Worm (Caenorhabditis elegans) whole organism, L3 larva: ENCODE data around the gene sun-1.
A peak's percentile ranks its signal among the peaks of the same experiment; 100 is the strongest.

Experiments used
- R02D3.7 ChIP-seq: fragments of 150-350 bp; optimal IDR thresholded peaks from 2 replicates; lab custom pipeline; 2014; ENCODE audit warnings: missing biosample characterization, missing genetic modification characterization
- aly-2 ChIP-seq: fragments of 150-350 bp; optimal IDR thresholded peaks from 2 replicates; lab custom pipeline; 2014; ENCODE audit warnings: missing biosample characterization, missing genetic modification characterization
- ama-1 ChIP-seq: fragments of 150-350 bp; optimal IDR thresholded peaks from 2 replicates; lab custom pipeline; 2018
- ceh-28 ChIP-seq: fragments of 150-350 bp; optimal IDR thresholded peaks from 2 replicates; lab custom pipeline; 2014; ENCODE audit warnings: missing biosample characterization, missing genetic modification reagents, missing genetic modification characterization
- ceh-82 ChIP-seq: fragments of 150-350 bp; optimal IDR thresholded peaks from 2 replicates; lab custom pipeline; 2014; ENCODE audit warnings: missing biosample characterization, missing genetic modification characterization
- ceh-9 ChIP-seq: sonication (generic microtip); optimal IDR thresholded peaks from 2 replicates; lab custom pipeline; 2018; ENCODE audit warnings: missing biosample characterization, missing genetic modification characterization
- daf-12 ChIP-seq: fragments of 150-350 bp; optimal IDR thresholded peaks from 2 replicates; lab custom pipeline; 2014; ENCODE audit warnings: missing biosample characterization, missing genetic modification reagents, missing genetic modification characterization
- egl-27 ChIP-seq: sonication (generic microtip); optimal IDR thresholded peaks from 4 replicates; lab custom pipeline; 2017; ENCODE audit warnings: missing biosample characterization, missing genetic modification reagents, missing genetic modification characterization
- egl-5 ChIP-seq: fragments of 150-350 bp; optimal IDR thresholded peaks from 2 replicates; lab custom pipeline; 2017; ENCODE audit warnings: missing biosample characterization, missing genetic modification reagents, missing genetic modification characterization, inconsistent platforms
- elt-1 ChIP-seq: fragments of 150-350 bp; optimal IDR thresholded peaks from 2 replicates; lab custom pipeline; 2014; ENCODE audit warnings: missing biosample characterization, missing genetic modification characterization
- elt-2 ChIP-seq: sonication (generic microtip); optimal IDR thresholded peaks from 2 replicates; lab custom pipeline; 2016; ENCODE audit warnings: missing genetic modification reagents, mild to moderate bottlenecking, missing genetic modification characterization, missing compliant biosample characterization
- fkh-10 ChIP-seq: sonication (generic microtip); optimal IDR thresholded peaks from 2 replicates; lab custom pipeline; 2017; ENCODE audit warnings: missing biosample characterization, missing genetic modification reagents, missing genetic modification characterization
- fkh-2 ChIP-seq: fragments of 150-350 bp; optimal IDR thresholded peaks from 2 replicates; lab custom pipeline; 2014; ENCODE audit warnings: missing biosample characterization, missing genetic modification reagents, missing genetic modification characterization
- fos-1 ChIP-seq: fragments of 150-350 bp; optimal IDR thresholded peaks from 2 replicates; lab custom pipeline; 2014; ENCODE audit warnings: missing biosample characterization, missing genetic modification characterization
- hmg-11 ChIP-seq: sonication (generic microtip); optimal IDR thresholded peaks from 2 replicates; lab custom pipeline; 2016; ENCODE audit warnings: missing genetic modification characterization, missing compliant biosample characterization
- lin-15B ChIP-seq: fragments of 150-350 bp; optimal IDR thresholded peaks from 2 replicates; lab custom pipeline; 2014; ENCODE audit warnings: missing biosample characterization, missing genetic modification characterization
- lin-39 ChIP-seq: fragments of 150-350 bp; optimal IDR thresholded peaks from 2 replicates; lab custom pipeline; 2018; ENCODE audit warnings: missing biosample characterization, missing genetic modification reagents, missing genetic modification characterization
- lsy-12 ChIP-seq: sonication (generic microtip); optimal IDR thresholded peaks from 2 replicates; lab custom pipeline; 2016; ENCODE audit warnings: mild to moderate bottlenecking, missing genetic modification characterization, missing compliant biosample characterization
- mml-1 ChIP-seq: fragments of 150-350 bp; sonication (generic microtip); optimal IDR thresholded peaks from 3 replicates; lab custom pipeline; 2014; ENCODE audit warnings: missing biosample characterization, missing genetic modification characterization
- nfya-1 ChIP-seq: sonication (generic microtip); optimal IDR thresholded peaks from 2 replicates; lab custom pipeline; 2017; ENCODE audit warnings: missing genetic modification characterization, mild to moderate bottlenecking, missing compliant biosample characterization, antibody characterized with exemption, moderate library complexity; ENCODE audit not compliant: insufficient read depth
- nhr-11 ChIP-seq: fragments of 150-350 bp; optimal IDR thresholded peaks from 2 replicates; lab custom pipeline; 2014; ENCODE audit warnings: missing biosample characterization, missing genetic modification characterization
- nhr-12 ChIP-seq: fragments of 150-350 bp; optimal IDR thresholded peaks from 2 replicates; lab custom pipeline; 2014; ENCODE audit warnings: missing biosample characterization, missing genetic modification characterization
- nhr-23 ChIP-seq: fragments of 150-350 bp; optimal IDR thresholded peaks from 2 replicates; lab custom pipeline; 2014; ENCODE audit warnings: missing biosample characterization, missing genetic modification reagents, missing genetic modification characterization
- nhr-237 ChIP-seq: fragments of 150-350 bp; optimal IDR thresholded peaks from 2 replicates; lab custom pipeline; 2014; ENCODE audit warnings: missing biosample characterization, missing genetic modification characterization
- nhr-25 ChIP-seq: sonication (generic microtip); optimal IDR thresholded peaks from 2 replicates; lab custom pipeline; 2017; ENCODE audit warnings: missing biosample characterization, missing genetic modification characterization
- nhr-28 ChIP-seq: fragments of 150-350 bp; optimal IDR thresholded peaks from 2 replicates; lab custom pipeline; 2014; ENCODE audit warnings: missing biosample characterization, missing genetic modification characterization
- nhr-43 ChIP-seq: sonication (generic microtip); optimal IDR thresholded peaks from 2 replicates; lab custom pipeline; 2016; ENCODE audit warnings: mild to moderate bottlenecking, missing genetic modification characterization, missing compliant biosample characterization; ENCODE audit not compliant: poor library complexity, severe bottlenecking
- nhr-67 ChIP-seq: fragments of 150-350 bp; optimal IDR thresholded peaks from 2 replicates; lab custom pipeline; 2014; ENCODE audit warnings: missing biosample characterization, missing genetic modification characterization
- nhr-76 ChIP-seq: fragments of 150-350 bp; sonication (generic microtip); optimal IDR thresholded peaks from 5 replicates; lab custom pipeline; 2014; ENCODE audit warnings: missing biosample characterization, missing genetic modification characterization
- nhr-77 ChIP-seq: fragments of 150-350 bp; optimal IDR thresholded peaks from 2 replicates; lab custom pipeline; 2014; ENCODE audit warnings: missing biosample characterization, missing genetic modification characterization
- pha-4 ChIP-seq: fragments of 150-350 bp; optimal IDR thresholded peaks from 2 replicates; lab custom pipeline; 2014; ENCODE audit warnings: missing biosample characterization, missing genetic modification reagents, missing genetic modification characterization
- pqm-1 ChIP-seq: fragments of 150-350 bp; optimal IDR thresholded peaks from 2 replicates; lab custom pipeline; 2017; ENCODE audit warnings: missing biosample characterization, missing genetic modification characterization, inconsistent platforms
- sea-2 ChIP-seq: fragments of 150-350 bp; sonication (generic microtip); optimal IDR thresholded peaks from 4 replicates; lab custom pipeline; 2014; ENCODE audit warnings: missing biosample characterization, missing genetic modification reagents, missing genetic modification characterization
- skn-1 ChIP-seq: fragments of 150-350 bp; optimal IDR thresholded peaks from 2 replicates; lab custom pipeline; 2014; ENCODE audit warnings: missing biosample characterization, missing genetic modification characterization
- snpc-4 ChIP-seq: fragments of 150-350 bp; optimal IDR thresholded peaks from 2 replicates; lab custom pipeline; 2014; ENCODE audit warnings: missing biosample characterization, missing genetic modification characterization
- tbx-2 ChIP-seq: sonication (generic microtip); optimal IDR thresholded peaks from 2 replicates; lab custom pipeline; 2016; ENCODE audit warnings: mild to moderate bottlenecking, missing genetic modification characterization, missing compliant biosample characterization
- unc-39 ChIP-seq: sonication (generic microtip); optimal IDR thresholded peaks from 4 replicates; lab custom pipeline; 2017; ENCODE audit warnings: missing biosample characterization, missing genetic modification characterization
- zag-1 ChIP-seq: fragments of 150-350 bp; optimal IDR thresholded peaks from 2 replicates; lab custom pipeline; 2014; ENCODE audit warnings: missing biosample characterization, missing genetic modification characterization
- ztf-4 ChIP-seq: fragments of 150-350 bp; optimal IDR thresholded peaks from 2 replicates; lab custom pipeline; 2014; ENCODE audit warnings: missing biosample characterization, missing genetic modification characterization

Gene sun-1

ce11 chrV:13209567-13209966 lies 16.2 kb upstream of the sun-1 start, which contains the start of gene F57B1.6:
Gene F57B1.6, plus strand, starts transcription at chrV:13209645.
- TF ChIP-seq nhr-77 (tag; lab: Kevin White, UChicago) (no peak), fkh-2 (no peak), ama-1 (no peak), snpc-4 (tag; lab: Kevin White, UChicago) (no peak), ceh-82 (tag; lab: Kevin White, UChicago) (no peak), egl-27 (no peak), hmg-11 (tag; lab: Kevin White, UChicago) (no peak), unc-39 (tag; lab: Kevin White, UChicago) (no peak), skn-1 (tag; lab: Kevin White, UChicago) (no peak), nhr-43 (tag; lab: Kevin White, UChicago) (no peak), nhr-23 (tag; lab: Kevin White, UChicago) (no peak), ztf-4 (tag; lab: Kevin White, UChicago) (no peak), lin-15B (no peak)

- TF ChIP-seq lin-15B (no peak), R02D3.7 (tag; lab: Kevin White, UChicago) (no peak), tbx-2 (tag; lab: Kevin White, UChicago) (no peak), elt-1 (no peak)
Observed at ce11 chrV:13207426-13207825, 14.1 kb upstream of the sun-1 start, which contains the start of gene F57B1.5. Gene F57B1.5, plus strand, starts transcription at chrV:13207726.

DNA sequence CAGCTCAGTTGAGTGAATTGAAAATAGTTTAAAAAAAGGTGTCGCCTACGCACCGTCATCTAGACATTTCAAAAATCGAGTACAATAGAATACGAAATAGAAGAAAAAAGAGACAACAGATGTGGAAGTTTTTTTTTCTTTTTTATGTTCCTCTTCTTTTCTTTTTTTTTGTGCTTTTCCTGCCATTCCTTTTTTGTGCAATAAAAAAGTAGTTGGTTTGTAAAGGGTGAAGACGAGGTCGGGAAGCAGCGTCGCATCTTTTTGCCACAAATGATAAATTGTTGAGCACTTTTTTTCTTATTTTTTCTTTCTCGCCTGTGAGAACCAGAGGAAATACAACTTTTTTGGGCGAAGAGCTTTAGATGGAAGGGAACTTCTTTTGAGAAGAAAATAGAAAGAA lies 13.2 kb upstream of the sun-1 start:
- TF ChIP-seq elt-1 (no peak), nfya-1 (tag; lab: Kevin White, UChicago) (peak; percentile 8), sea-2 (GFP tag; lab: Kevin White, UChicago) (no peak), lin-39 (tag; lab: Kevin White, UChicago) (peak; percentile 32), aly-2 (tag; lab: Kevin White, UChicago) (no peak), R02D3.7 (tag; lab: Kevin White, UChicago) (no peak), fkh-10 (GFP tag; lab: Kevin White, UChicago) (peak; percentile 10), nhr-11 (tag; lab: Kevin White, UChicago) (no peak)

- TF ChIP-seq pqm-1 (tag; lab: Kevin White, UChicago), result no peak
- TF ChIP-seq nhr-76, result no peak
- peak; percentile 61 for TF ChIP-seq egl-27
- TF ChIP-seq nhr-43 (tag; lab: Kevin White, UChicago), result peak; percentile 39
- TF ChIP-seq daf-12 (tag; lab: Kevin White, UChicago), result no peak
- peak; percentile 37 for TF ChIP-seq ceh-28 (tag; lab: Kevin White, UChicago)
- no peak for TF ChIP-seq nhr-67 (tag; lab: Kevin White, UChicago)
- TF ChIP-seq nhr-237 (tag; lab: Kevin White, UChicago), result no peak
- peak; percentile 79 for TF ChIP-seq nhr-23 (tag; lab: Kevin White, UChicago)
- TF ChIP-seq nhr-25, result peak; percentile 21
- TF ChIP-seq fos-1 (tag; lab: Kevin White, UChicago), result no peak
Observed at ce11 chrV:13202127-13202610, 8.8 kb upstream of the sun-1 start, which contains the start of the genes col-159 and col-160. Gene col-159, minus strand, starts transcription at chrV:13202177. Gene col-160, minus strand, starts transcription at chrV:13202189.

DNA sequence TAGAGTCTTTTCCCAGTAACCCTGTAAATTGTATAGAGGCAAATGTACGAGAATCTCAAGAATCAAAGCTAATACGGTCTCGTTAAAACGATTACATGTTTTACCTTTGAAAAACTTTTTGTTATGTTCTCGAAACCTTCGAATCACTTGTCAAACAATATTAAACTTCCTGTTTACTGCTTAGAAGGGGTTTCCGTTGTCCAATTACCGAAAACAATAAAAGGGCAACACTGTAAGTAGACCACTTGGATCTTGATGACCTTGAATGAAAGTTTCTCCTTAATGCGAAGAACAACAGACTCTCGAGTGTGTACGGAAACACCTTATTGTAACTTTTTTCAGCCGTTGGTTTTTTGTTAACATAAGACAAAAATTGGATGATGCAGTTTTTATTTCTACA lies 7.3 kb upstream of the sun-1 start:
- TF ChIP-seq nhr-76 (peak; percentile 50), nhr-28 (tag; lab: Kevin White, UChicago) (no peak), lsy-12 (tag; lab: Kevin White, UChicago) (no peak), hmg-11 (tag; lab: Kevin White, UChicago) (no peak), nhr-25 (peak; percentile 77), nhr-12 (tag; lab: Kevin White, UChicago) (no peak), nhr-43 (tag; lab: Kevin White, UChicago) (peak; percentile 12), nhr-23 (tag; lab: Kevin White, UChicago) (peak; percentile 38)

ce11 chrV:13197823-13198222 lies 4.5 kb upstream of the sun-1 start, which contains the start of gene F57B1.9:
Gene F57B1.9, minus strand, starts transcription at chrV:13197923.
- TF ChIP-seq ceh-9 (tag; lab: Kevin White, UChicago) (no peak), zag-1 (tag; lab: Kevin White, UChicago) (no peak), lin-15B (no peak), pha-4 (tag; lab: Kevin White, UChicago) (no peak), aly-2 (tag; lab: Kevin White, UChicago) (no peak), unc-39 (tag; lab: Kevin White, UChicago) (no peak), ceh-28 (tag; lab: Kevin White, UChicago) (no peak), nhr-25 (no peak), elt-1 (no peak), egl-5 (tag; lab: Kevin White, UChicago) (no peak), elt-2 (tag; lab: Kevin White, UChicago) (no peak), R02D3.7 (tag; lab: Kevin White, UChicago) (no peak), mml-1 (no peak), daf-12 (tag; lab: Kevin White, UChicago) (no peak)
